Fruit fly (Drosophila melanogaster) whole organism, embryonic: ENCODE measurements around the gene KFase.

Experiments
- Atf6 ChIP-seq: fragments of 200-800 bp; sonication (Bioruptor generic); IDR thresholded peaks from 2 replicates; pipeline ENCODE4 v1.3.6; 2022; ENCODE audit warnings: missing biosample characterization, missing genetic modification characterization
- CG10147 ChIP-seq: fragments of 200-800 bp; sonication (Bioruptor generic); optimal IDR thresholded peaks from 2 replicates; lab custom pipeline; 2019; ENCODE audit warnings: missing biosample characterization, mild to moderate bottlenecking, missing genetic modification characterization, moderate library complexity
- CG1024 ChIP-seq: fragments of 200-800 bp; sonication (Bioruptor generic); IDR thresholded peaks from 2 replicates; pipeline ENCODE4 v1.3.6; 2022; ENCODE audit warnings: missing biosample characterization, missing genetic modification characterization
- CG10979 ChIP-seq: fragments of 200-800 bp; sonication (Bioruptor generic); optimal IDR thresholded peaks from 2 replicates; lab custom pipeline; 2018; ENCODE audit warnings: missing biosample characterization, mild to moderate bottlenecking, missing genetic modification characterization, moderate library complexity
- CG12219 ChIP-seq: fragments of 200-800 bp; sonication (Bioruptor generic); optimal IDR thresholded peaks from 3 replicates; lab custom pipeline; 2018; ENCODE audit warnings: missing biosample characterization, mild to moderate bottlenecking, missing genetic modification characterization
- CG12299 ChIP-seq: fragments of 200-800 bp; sonication (Bioruptor generic); optimal IDR thresholded peaks from 2 replicates; lab custom pipeline; 2018; ENCODE audit warnings: missing biosample characterization, mild to moderate bottlenecking, missing genetic modification characterization
- CG12391 ChIP-seq: fragments of 200-800 bp; sonication (Bioruptor generic); optimal IDR thresholded peaks from 3 replicates; lab custom pipeline; 2018; ENCODE audit warnings: missing biosample characterization, mild to moderate bottlenecking, missing genetic modification characterization, moderate library complexity
- CG1529 ChIP-seq: fragments of 200-800 bp; sonication (Bioruptor generic); optimal IDR thresholded peaks from 3 replicates; lab custom pipeline; 2018; ENCODE audit warnings: missing biosample characterization, missing genetic modification characterization
- CG1832 ChIP-seq: fragments of 200-800 bp; sonication (Bioruptor generic); optimal IDR thresholded peaks from 2 replicates; lab custom pipeline; 2017; ENCODE audit warnings: missing biosample characterization, mild to moderate bottlenecking, missing genetic modification characterization, inconsistent platforms
- CG18599 ChIP-seq: fragments of 200-800 bp; sonication (Bioruptor generic); optimal IDR thresholded peaks from 3 replicates; lab custom pipeline; 2017; ENCODE audit warnings: missing biosample characterization, missing genetic modification characterization, mild to moderate bottlenecking, moderate library complexity, missing genetic modification reagents
- CG18619 ChIP-seq: fragments of 200-800 bp; sonication (Bioruptor generic); optimal IDR thresholded peaks from 3 replicates; lab custom pipeline; 2017; ENCODE audit warnings: missing biosample characterization, mild to moderate bottlenecking, missing genetic modification characterization
- CG30431 ChIP-seq: fragments of 200-800 bp; sonication (Bioruptor generic); optimal IDR thresholded peaks from 2 replicates; lab custom pipeline; 2017; ENCODE audit warnings: missing biosample characterization, missing genetic modification characterization
- CG32772 ChIP-seq: fragments of 200-800 bp; sonication (Bioruptor generic); IDR thresholded peaks from 2 replicates; pipeline ENCODE4 v1.3.6; 2022; ENCODE audit warnings: missing biosample characterization, missing genetic modification characterization
- CG4707 ChIP-seq: fragments of 200-800 bp; sonication (Bioruptor generic); optimal IDR thresholded peaks from 2 replicates; lab custom pipeline; 2018; ENCODE audit warnings: missing biosample characterization, mild to moderate bottlenecking, missing genetic modification characterization, moderate library complexity
- CG6689 ChIP-seq: fragments of 200-800 bp; sonication (Bioruptor generic); IDR thresholded peaks from 2 replicates; pipeline ENCODE4 v1.3.6; 2022; ENCODE audit warnings: missing biosample characterization, missing genetic modification characterization
- CG8089 ChIP-seq: fragments of 200-800 bp; sonication (Bioruptor generic); optimal IDR thresholded peaks from 3 replicates; lab custom pipeline; 2016; ENCODE audit warnings: missing biosample characterization, missing genetic modification characterization
- CG8944 ChIP-seq: fragments of 200-800 bp; sonication (Bioruptor generic); optimal IDR thresholded peaks from 3 replicates; lab custom pipeline; 2016; ENCODE audit warnings: missing biosample characterization, missing genetic modification characterization
- CG9437 ChIP-seq: fragments of 200-800 bp; sonication (Bioruptor generic); optimal IDR thresholded peaks from 2 replicates; lab custom pipeline; 2018; ENCODE audit warnings: missing biosample characterization, mild to moderate bottlenecking, missing genetic modification characterization
- CHES-1-like ChIP-seq: fragments of 200-800 bp; sonication (Bioruptor generic); optimal IDR thresholded peaks from 2 replicates; lab custom pipeline; 2016; ENCODE audit warnings: missing biosample characterization, missing genetic modification characterization
- Chrac-16 ChIP-seq: fragments of 200-800 bp; sonication (Bioruptor generic); optimal IDR thresholded peaks from 3 replicates; lab custom pipeline; 2016; ENCODE audit warnings: missing biosample characterization, missing genetic modification characterization
- Dfd ChIP-seq, 2 experiments: fragments of >200 bp; optimal IDR thresholded peaks; 2 replicates each; lab custom pipeline; 2017; ENCODE audit warnings: missing biosample characterization in 2 of 2, missing genetic modification characterization in 2 of 2
- Dref ChIP-seq: fragments of 200-800 bp; sonication (Bioruptor generic); IDR thresholded peaks from 2 replicates; pipeline ENCODE4 v1.3.6; 2022; ENCODE audit warnings: missing biosample characterization, missing genetic modification characterization
- Ets97D ChIP-seq: fragments of 200-800 bp; sonication (Bioruptor generic); optimal IDR thresholded peaks from 3 replicates; lab custom pipeline; 2016; ENCODE audit warnings: missing biosample characterization, missing genetic modification characterization
- HLH54F ChIP-seq: fragments of 200-800 bp; sonication (Bioruptor generic); optimal IDR thresholded peaks from 3 replicates; lab custom pipeline; 2016; ENCODE audit warnings: missing biosample characterization, missing genetic modification characterization
- Hmr ChIP-seq: fragments of 200-800 bp; sonication (Bioruptor generic); optimal IDR thresholded peaks from 3 replicates; lab custom pipeline; 2017; ENCODE audit warnings: mild to moderate bottlenecking, missing biosample characterization, missing genetic modification reagents, missing genetic modification characterization
- Hr39 ChIP-seq: fragments of >200 bp; optimal IDR thresholded peaks from 2 replicates; lab custom pipeline; 2017
- MBD-R2 ChIP-seq: fragments of 200-800 bp; sonication (Bioruptor generic); IDR thresholded peaks from 2 replicates; pipeline ENCODE4 v1.3.6; 2022; ENCODE audit warnings: missing biosample characterization, missing genetic modification characterization
- Mad ChIP-seq: fragments of 200-800 bp; sonication (Bioruptor generic); optimal IDR thresholded peaks from 2 replicates; lab custom pipeline; 2016; ENCODE audit warnings: missing biosample characterization, missing genetic modification characterization
- Med ChIP-seq: fragments of 200-800 bp; sonication (Bioruptor generic); peaks from one replicate; lab custom pipeline; 2016; ENCODE audit warnings: missing biosample characterization, missing genetic modification characterization, mild to moderate bottlenecking, inconsistent platforms, moderate library complexity
- Mrtf ChIP-seq: fragments of 200-800 bp; sonication (Bioruptor generic); IDR thresholded peaks from 3 replicates; pipeline ENCODE4 v1.3.6; 2022; ENCODE audit warnings: missing biosample characterization, missing genetic modification characterization
- Myb ChIP-seq: fragments of 200-800 bp; sonication (Bioruptor generic); optimal IDR thresholded peaks from 2 replicates; lab custom pipeline; 2016; ENCODE audit warnings: missing biosample characterization, missing genetic modification characterization
- NFAT ChIP-seq: fragments of 200-800 bp; sonication (Bioruptor generic); IDR thresholded peaks from 2 replicates; pipeline ENCODE4 v1.3.6; 2022; ENCODE audit warnings: missing biosample characterization, missing genetic modification characterization
- Oaz ChIP-seq: fragments of 200-800 bp; sonication (Bioruptor generic); IDR thresholded peaks from 2 replicates; pipeline ENCODE4 v1.3.6; 2022; ENCODE audit warnings: missing biosample characterization, missing genetic modification characterization
- Optix ChIP-seq: fragments of 200-800 bp; sonication (Bioruptor generic); IDR thresholded peaks from 3 replicates; pipeline ENCODE4 v1.3.6; 2022; ENCODE audit warnings: missing biosample characterization, missing genetic modification characterization
- Poxn ChIP-seq: fragments of 200-800 bp; sonication (Bioruptor generic); IDR thresholded peaks from 2 replicates; pipeline ENCODE4 v1.3.6; 2022; ENCODE audit warnings: missing biosample characterization, missing genetic modification characterization
- Ravus ChIP-seq: fragments of 200-800 bp; sonication (Bioruptor generic); IDR thresholded peaks from 2 replicates; pipeline ENCODE4 v1.3.6; 2022; ENCODE audit warnings: missing biosample characterization, missing genetic modification characterization
- Rfx ChIP-seq: fragments of 200-800 bp; sonication (Bioruptor generic); IDR thresholded peaks from 2 replicates; pipeline ENCODE4 v1.3.6; 2022; ENCODE audit warnings: missing biosample characterization, missing genetic modification characterization
- ara ChIP-seq: fragments of 200-800 bp; sonication (Bioruptor generic); IDR thresholded peaks from 2 replicates; pipeline ENCODE4 v1.3.6; 2022; ENCODE audit warnings: missing biosample characterization, missing genetic modification characterization
- bowl ChIP-seq: fragments of 200-800 bp; sonication (Bioruptor generic); IDR thresholded peaks from 2 replicates; pipeline ENCODE4 v1.3.6; 2022; ENCODE audit warnings: missing biosample characterization, missing genetic modification characterization
- chinmo ChIP-seq: fragments of 200-800 bp; sonication (Bioruptor generic); IDR thresholded peaks from 4 replicates; pipeline ENCODE4 v1.3.6; 2022; ENCODE audit warnings: missing biosample characterization, missing genetic modification characterization; ENCODE audit not compliant: partially characterized antibody
- crol ChIP-seq: fragments of 200-800 bp; sonication (Bioruptor generic); IDR thresholded peaks from 2 replicates; pipeline ENCODE4 v1.3.6; 2022; ENCODE audit warnings: missing biosample characterization, missing genetic modification characterization
- grn ChIP-seq: fragments of 200-800 bp; sonication (Bioruptor generic); optimal IDR thresholded peaks from 3 replicates; lab custom pipeline; 2017; ENCODE audit warnings: missing biosample characterization, missing genetic modification characterization
- gt ChIP-seq: fragments of 200-800 bp; sonication (Bioruptor generic); IDR thresholded peaks from 2 replicates; pipeline ENCODE4 v1.3.6; 2022; ENCODE audit warnings: missing biosample characterization, missing genetic modification characterization
- jing ChIP-seq: fragments of 200-800 bp; sonication (Bioruptor generic); optimal IDR thresholded peaks from 2 replicates; lab custom pipeline; 2018; ENCODE audit warnings: missing biosample characterization, mild to moderate bottlenecking, missing genetic modification characterization
- kni ChIP-seq: fragments of 200-800 bp; sonication (Bioruptor generic); optimal IDR thresholded peaks from 3 replicates; lab custom pipeline; 2017; ENCODE audit warnings: mild to moderate bottlenecking, missing biosample characterization, missing genetic modification reagents, missing genetic modification characterization
- lbe ChIP-seq: fragments of 200-800 bp; sonication (Bioruptor generic); optimal IDR thresholded peaks from 2 replicates; lab custom pipeline; 2016; ENCODE audit warnings: missing biosample characterization, mild to moderate bottlenecking, missing genetic modification characterization
- maf-S ChIP-seq: fragments of 200-800 bp; sonication (Bioruptor generic); optimal IDR thresholded peaks from 2 replicates; lab custom pipeline; 2016; ENCODE audit warnings: missing biosample characterization, missing genetic modification characterization
- prd ChIP-seq, 3 experiments: fragments of >200 bp in 2 of 3; fragments of 200-800 bp in 1 of 3; sonication (Bioruptor generic) in 1 of 3; optimal IDR thresholded peaks in 2 of 3; IDR thresholded peaks in 1 of 3; 2 replicates in 2 of 3; 3 replicates in 1 of 3; pipeline versions ENCODE4 v1.3.6 to Lab custom; 2017 to 2022; ENCODE audit warnings: missing biosample characterization in 1 of 3, missing genetic modification characterization in 1 of 3
- slbo ChIP-seq: fragments of 200-800 bp; sonication (Bioruptor generic); IDR thresholded peaks from 2 replicates; pipeline ENCODE4 v1.3.6; 2022; ENCODE audit warnings: missing biosample characterization, missing genetic modification characterization
- ssp ChIP-seq: fragments of 200-800 bp; sonication (Bioruptor generic); IDR thresholded peaks from 2 replicates; pipeline ENCODE4 v1.3.6; 2022; ENCODE audit warnings: missing biosample characterization, missing genetic modification characterization
- usp ChIP-seq: fragments of >200 bp; optimal IDR thresholded peaks from 2 replicates; lab custom pipeline; 2017; ENCODE audit warnings: missing biosample characterization, missing genetic modification characterization

KFase gene

DNA sequence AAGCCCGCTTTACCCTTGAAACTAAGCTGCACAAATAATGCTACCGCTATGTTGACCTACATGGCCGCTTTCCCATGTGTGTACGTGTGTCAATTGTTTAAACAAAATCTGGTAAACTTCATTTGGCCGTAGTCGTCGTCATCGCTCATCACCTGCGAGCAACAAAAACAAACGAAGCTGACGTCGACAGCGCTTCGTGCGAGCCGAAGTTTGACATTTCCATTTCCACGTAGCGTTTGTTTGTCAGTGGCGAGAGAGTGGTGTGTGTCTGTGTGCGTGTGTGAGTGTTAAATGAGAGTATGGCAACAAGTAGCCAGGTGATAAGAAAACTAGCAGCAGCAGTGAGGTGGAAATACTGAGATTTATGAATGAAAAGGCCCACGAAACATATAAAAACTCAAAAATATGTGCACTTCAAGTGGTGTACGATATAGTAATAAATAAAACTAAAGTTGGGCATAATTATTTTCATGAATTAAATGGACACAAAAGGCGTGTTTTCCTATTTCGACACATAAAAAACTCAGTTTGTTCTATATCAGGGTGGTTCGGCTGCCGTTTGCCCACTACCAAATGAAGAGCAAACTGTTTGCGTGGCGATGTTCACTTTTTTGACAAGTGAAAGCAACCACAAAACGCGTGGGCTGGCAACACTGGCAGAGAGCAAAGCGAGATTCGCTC is 9.2 kb downstream of the KFase start (continued):
- TF ChIP-seq Dfd (GFP tag; optimal IDR thresholded peaks at IDR 0.05; lab: Kevin White, UChicago) = no peak
- no peak for TF ChIP-seq Dref (GFP tag; lab: Robert Waterston, UW)
- peak; percentile 78 for TF ChIP-seq Med (GFP tag; lab: Kevin White, UChicago)
- TF ChIP-seq CG1024 = no peak
- no peak for TF ChIP-seq ssp
- TF ChIP-seq CG1529 (GFP tag; lab: Kevin White, UChicago) = peak; percentile 19
- TF ChIP-seq Hr39 = no peak
- TF ChIP-seq CG6689 (GFP tag; lab: Robert Waterston, UW) = peak; percentile 50; the same call in 1 of the 2 replicates
- TF ChIP-seq usp (GFP tag; lab: Kevin White, UChicago) = no peak
- no peak for TF ChIP-seq CG30431
- no peak for TF ChIP-seq Poxn
- no peak for TF ChIP-seq Oaz (GFP tag; lab: Robert Waterston, UW)
- TF ChIP-seq Mad (GFP tag; lab: Kevin White, UChicago) = no peak
- peak; percentile 27; the same call in 1 of the 2 replicates for TF ChIP-seq slbo (GFP tag; lab: Robert Waterston, UW)
- TF ChIP-seq gt (GFP tag; lab: Robert Waterston, UW) = no peak
- TF ChIP-seq CG1832 (GFP tag; lab: Kevin White, UChicago) = no peak
- TF ChIP-seq CG18599 = peak; percentile 61
- no peak for TF ChIP-seq CG8089 (GFP tag; lab: Kevin White, UChicago)
- no peak for TF ChIP-seq CG10147 (GFP tag; lab: Kevin White, UChicago)
- peak; percentile 68; the same call in 1 of the 4 replicates for TF ChIP-seq chinmo (GFP tag; lab: Robert Waterston, UW)
- peak; percentile 70 for TF ChIP-seq kni (GFP tag; lab: Kevin White, UChicago)
- TF ChIP-seq NFAT = peak; percentile 27; the same call in 1 of the 2 replicates
- no peak for TF ChIP-seq crol
- TF ChIP-seq grn (GFP tag; lab: Kevin White, UChicago) = no peak
- peak; percentile 1 for TF ChIP-seq lbe (GFP tag; lab: Kevin White, UChicago)
- 0 out of 2 replicates have a peak, but pooled peaks have one; percentile 6 for TF ChIP-seq Atf6 (GFP tag; lab: Robert Waterston, UW)
- 0 out of 2 replicates have a peak, but pooled peaks have one; percentile 23 for TF ChIP-seq bowl (GFP tag; lab: Robert Waterston, UW)
- no peak for TF ChIP-seq Myb (GFP tag; lab: Kevin White, UChicago)
- TF ChIP-seq prd (optimal IDR thresholded peaks at IDR 0.05; lab: Kevin White, UChicago) = no peak
- no peak for TF ChIP-seq prd (GFP tag; IDR thresholded peaks at IDR 0.05; lab: Robert Waterston, UW)
- no peak for TF ChIP-seq jing (GFP tag; lab: Kevin White, UChicago)
- TF ChIP-seq CG12391 (tag; lab: Kevin White, UChicago) = no peak
- no peak for TF ChIP-seq CG32772 (GFP tag; lab: Robert Waterston, UW)
- TF ChIP-seq Mrtf (GFP tag; lab: Robert Waterston, UW) = no peak
- peak; percentile 2 for TF ChIP-seq Chrac-16 (GFP tag; lab: Kevin White, UChicago)
- peak; percentile 34 for TF ChIP-seq CG18619 (GFP tag; lab: Kevin White, UChicago)
- TF ChIP-seq CG4707 (GFP tag; lab: Kevin White, UChicago) = peak; percentile 49
- no peak for TF ChIP-seq CG12219 (GFP tag; lab: Kevin White, UChicago)
- TF ChIP-seq Optix (GFP tag; lab: Robert Waterston, UW) = no peak
- no peak for TF ChIP-seq CG8944 (GFP tag; lab: Kevin White, UChicago)
- peak; percentile 39 for TF ChIP-seq CHES-1-like (GFP tag; lab: Kevin White, UChicago)
- TF ChIP-seq HLH54F (GFP tag; lab: Kevin White, UChicago) = no peak
- no peak for TF ChIP-seq ara (GFP tag; lab: Robert Waterston, UW)
- TF ChIP-seq CG9437 (GFP tag; lab: Kevin White, UChicago) = no peak
- no peak for TF ChIP-seq MBD-R2 (GFP tag; lab: Robert Waterston, UW)
- peak; percentile 63 for TF ChIP-seq CG12299 (tag; lab: Kevin White, UChicago)
- no peak for TF ChIP-seq Ravus (GFP tag; lab: Robert Waterston, UW)
- no peak for TF ChIP-seq Ets97D (GFP tag; lab: Kevin White, UChicago)
- TF ChIP-seq Rfx = peak; percentile 19; the same call in 1 of the 2 replicates
- no peak for TF ChIP-seq maf-S (GFP tag; lab: Kevin White, UChicago)
- TF ChIP-seq Hmr (GFP tag; lab: Kevin White, UChicago) = peak; percentile 61
- no peak for TF ChIP-seq CG10979 (tag; lab: Kevin White, UChicago)
